1 fruit fly cellular context compared by ENCODE assay signal in genomic region chrX:900725-901345, dm6.
TF ChIP-seq lines count a peak whose summit lies in the region.

No protein-coding gene starts in this region.

TF ChIP-seq in whole organism, embryonic, 481 proteins besides CTCF, POLR2A, EP300 and RAD21 (continued from another document and continues in another):
- TF ChIP-seq CG8290 (GFP tag; optimal IDR thresholded peaks at IDR 0.05; lab: Kevin White, UChicago) (peak; percentile 61), CG8290 (tag; optimal IDR thresholded peaks at IDR 0.05; lab: Kevin White, UChicago) (peak in 1 of 2 experiments; percentile 95), tio (GFP tag; optimal IDR thresholded peaks at IDR 0.05; lab: Kevin White, UChicago) (peak; percentile 38), CG12744 (GFP tag; optimal IDR thresholded peaks at IDR 0.05; lab: Kevin White, UChicago) (peak; percentile 58), CG14667 (GFP tag; IDR thresholded peaks at IDR 0.05; lab: Robert Waterston, UW) (peak; percentile 37; the same call in 1 of the 2 replicates), CG15479 (GFP tag; optimal IDR thresholded peaks at IDR 0.05; lab: Kevin White, UChicago) (no peak), salm (tag; optimal IDR thresholded peaks at IDR 0.05; lab: Kevin White, UChicago) (peak; percentile 53), CG16863 (GFP tag; optimal IDR thresholded peaks at IDR 0.05; lab: Kevin White, UChicago) (peak; percentile 60), Scr (GFP tag; IDR thresholded peaks at IDR 0.05; lab: Robert Waterston, UW; ENCODE audit: partially characterized antibody) (no peak), amos (GFP tag; IDR thresholded peaks at IDR 0.05; lab: Robert Waterston, UW; ENCODE audit: partially characterized antibody) (no peak), CG17802 (tag; optimal IDR thresholded peaks at IDR 0.05; lab: Kevin White, UChicago) (peak; percentile 30), Neu2 (GFP tag; optimal IDR thresholded peaks at IDR 0.05; lab: Kevin White, UChicago; ENCODE audit: borderline replicate concordance) (no peak), knrl (GFP tag; IDR thresholded peaks at IDR 0.05; lab: Robert Waterston, UW; ENCODE audit: partially characterized antibody) (no peak), NC2α (GFP tag; optimal IDR thresholded peaks at IDR 0.05; lab: Kevin White, UChicago) (peak; percentile 44), trh (GFP tag; optimal IDR thresholded peaks at IDR 0.05; lab: Kevin White, UChicago) (no peak), Elba2 (GFP tag; optimal IDR thresholded peaks at IDR 0.05; lab: Kevin White, UChicago) (no peak), D19B (GFP tag; optimal IDR thresholded peaks at IDR 0.05; lab: Kevin White, UChicago) (peak; percentile 39), Med (GFP tag; lab: Kevin White, UChicago) (peak; percentile 98), CG32532 (GFP tag; IDR thresholded peaks at IDR 0.05; lab: Robert Waterston, UW) (peak; percentile 81), ci (GFP tag; IDR thresholded peaks at IDR 0.05; lab: Robert Waterston, UW) (peak; percentile 85), CG6272 (GFP tag; IDR thresholded peaks at IDR 0.05; lab: Robert Waterston, UW) (peak; percentile 55; the same call in 1 of the 2 replicates), CG6683 (GFP tag; optimal IDR thresholded peaks at IDR 0.05; lab: Kevin White, UChicago) (peak; percentile 36), nerfin-2 (GFP tag; IDR thresholded peaks at IDR 0.05; lab: Robert Waterston, UW; ENCODE audit: partially characterized antibody) (no peak), PHDP (tag; optimal IDR thresholded peaks at IDR 0.05; lab: Kevin White, UChicago) (peak; percentile 85), prd (optimal IDR thresholded peaks at IDR 0.05; lab: Kevin White, UChicago) (no peak), prd (GFP tag; IDR thresholded peaks at IDR 0.05; lab: Robert Waterston, UW) (peak; percentile 86), CG12659 (GFP tag; optimal IDR thresholded peaks at IDR 0.05; lab: Kevin White, UChicago) (peak; percentile 71), CG12219 (GFP tag; optimal IDR thresholded peaks at IDR 0.05; lab: Kevin White, UChicago) (peak; percentile 80), CG2120 (GFP tag; optimal IDR thresholded peaks at IDR 0.05; lab: Kevin White, UChicago) (peak; percentile 82), CG3163 (GFP tag; optimal IDR thresholded peaks at IDR 0.05; lab: Kevin White, UChicago) (peak; percentile 16), CG11093 (GFP tag; IDR thresholded peaks at IDR 0.05; lab: Robert Waterston, UW) (peak; percentile 42; the same call in 1 of the 3 replicates), gt (GFP tag; IDR thresholded peaks at IDR 0.05; lab: Robert Waterston, UW) (no peak), Xbp1 (GFP tag; optimal IDR thresholded peaks at IDR 0.05; lab: Kevin White, UChicago) (peak; percentile 86), ATbp (GFP tag; optimal IDR thresholded peaks at IDR 0.05; lab: Kevin White, UChicago) (peak; percentile 77), odd (GFP tag; optimal IDR thresholded peaks at IDR 0.05; lab: Kevin White, UChicago) (peak; percentile 52), Hey (tag; optimal IDR thresholded peaks at IDR 0.05; lab: Kevin White, UChicago) (no peak), Dip2 (GFP tag; IDR thresholded peaks at IDR 0.05; lab: Robert Waterston, UW) (no peak), CG10543 (GFP tag; optimal IDR thresholded peaks at IDR 0.05; lab: Kevin White, UChicago) (peak; percentile 50), exex (tag; optimal IDR thresholded peaks at IDR 0.05; lab: Kevin White, UChicago) (no peak), CG12071 (GFP tag; optimal IDR thresholded peaks at IDR 0.05; lab: Kevin White, UChicago) (peak; percentile 88), sug (tag; optimal IDR thresholded peaks at IDR 0.05; lab: Kevin White, UChicago) (peak; percentile 67), CG13123 (GFP tag; optimal IDR thresholded peaks at IDR 0.05; lab: Kevin White, UChicago) (peak; percentile 39), Sox100B (GFP tag; optimal IDR thresholded peaks at IDR 0.05; lab: Kevin White, UChicago) (peak; percentile 54), dpn (GFP tag; optimal IDR thresholded peaks at IDR 0.05; lab: Kevin White, UChicago) (peak; percentile 75 to 91), onecut (GFP tag; IDR thresholded peaks at IDR 0.05; lab: Robert Waterston, UW) (peak; percentile 73), CG10565 (GFP tag; optimal IDR thresholded peaks at IDR 0.05; lab: Kevin White, UChicago) (no peak), gem (tag; optimal IDR thresholded peaks at IDR 0.05; lab: Kevin White, UChicago) (peak; percentile 86), Ptx1 (GFP tag; IDR thresholded peaks at IDR 0.05; lab: Robert Waterston, UW) (peak; percentile 89), MBD-R2 (GFP tag; IDR thresholded peaks at IDR 0.05; lab: Robert Waterston, UW) (peak; percentile 43; the same call in 1 of the 2 replicates), CG18764 (GFP tag; optimal IDR thresholded peaks at IDR 0.05; lab: Kevin White, UChicago) (peak; percentile 57), twi (tag; optimal IDR thresholded peaks at IDR 0.05; lab: Kevin White, UChicago) (peak; percentile 33), H2.0 (GFP tag; IDR thresholded peaks at IDR 0.05; lab: Robert Waterston, UW) (peak; percentile 83), CG1233 (GFP tag; optimal IDR thresholded peaks at IDR 0.05; lab: Kevin White, UChicago) (peak; percentile 51), CG7357 (GFP tag; IDR thresholded peaks at IDR 0.05; lab: Robert Waterston, UW) (peak; percentile 47; the same call in 1 of the 3 replicates), pros (GFP tag; optimal IDR thresholded peaks at IDR 0.05; lab: Kevin White, UChicago) (no peak), CG4617 (GFP tag; optimal IDR thresholded peaks at IDR 0.05; lab: Kevin White, UChicago; ENCODE audit: borderline replicate concordance) (peak; percentile 47), CG15601 (tag; optimal IDR thresholded peaks at IDR 0.05; lab: Kevin White, UChicago) (peak; percentile 45), CG4360 (GFP tag; IDR thresholded peaks at IDR 0.05; lab: Robert Waterston, UW) (0 out of 2 replicates have a peak, but pooled peaks have one; percentile 23), peb (GFP tag; IDR thresholded peaks at IDR 0.05; lab: Robert Waterston, UW) (peak; percentile 39; the same call in 1 of the 2 replicates), Fer3 (tag; optimal IDR thresholded peaks at IDR 0.05; lab: Kevin White, UChicago) (peak; percentile 79), CG3847 (GFP tag; IDR thresholded peaks at IDR 0.05; lab: Robert Waterston, UW) (peak; percentile 62), CG15073 (GFP tag; optimal IDR thresholded peaks at IDR 0.05; lab: Kevin White, UChicago) (no peak), CHES-1-like (GFP tag; optimal IDR thresholded peaks at IDR 0.05; lab: Kevin White, UChicago) (peak; percentile 64), tup (GFP tag; optimal IDR thresholded peaks at IDR 0.05; lab: Kevin White, UChicago) (peak; percentile 20), hb (GFP tag; IDR thresholded peaks at IDR 0.05; lab: Robert Waterston, UW; ENCODE audit: partially characterized antibody) (no peak), croc (GFP tag; conservative IDR thresholded peaks at IDR 0.05; lab: Robert Waterston, UW) (peak; percentile 65), sens (GFP tag; lab: Kevin White, UChicago) (peak; percentile 97), Hr39 (optimal IDR thresholded peaks at IDR 0.05; lab: Kevin White, UChicago) (no peak), luna (GFP tag; optimal IDR thresholded peaks at IDR 0.05; lab: Kevin White, UChicago) (peak; percentile 23), NFAT (GFP tag; IDR thresholded peaks at IDR 0.05; lab: Robert Waterston, UW) (peak; percentile 70), CG17186 (GFP tag; optimal IDR thresholded peaks at IDR 0.05; lab: Kevin White, UChicago) (no peak), CG4404 (GFP tag; IDR thresholded peaks at IDR 0.05; lab: Robert Waterston, UW) (peak; percentile 56), CG3726 (GFP tag; IDR thresholded peaks at IDR 0.05; lab: Robert Waterston, UW) (peak; percentile 58; the same call in 1 of the 3 replicates), al (GFP tag; IDR thresholded peaks at IDR 0.05; lab: Robert Waterston, UW) (peak; percentile 52; the same call in 1 of the 2 replicates), CG7839 (tag; optimal IDR thresholded peaks at IDR 0.05; lab: Kevin White, UChicago) (peak; percentile 86), Sry-β (GFP tag; optimal IDR thresholded peaks at IDR 0.05; lab: Kevin White, UChicago) (no peak), Hmx (GFP tag; optimal IDR thresholded peaks at IDR 0.05; lab: Kevin White, UChicago) (no peak), CG8924 (tag; optimal IDR thresholded peaks at IDR 0.05; lab: Kevin White, UChicago) (peak; percentile 81), her (GFP tag; optimal IDR thresholded peaks at IDR 0.05; lab: Kevin White, UChicago) (peak; percentile 85), CG7786 (GFP tag; optimal IDR thresholded peaks at IDR 0.05; lab: Kevin White, UChicago) (peak; percentile 78), HLHmδ (GFP tag; optimal IDR thresholded peaks at IDR 0.05; lab: Kevin White, UChicago) (no peak), Antp (GFP tag; optimal IDR thresholded peaks at IDR 0.05; lab: Kevin White, UChicago) (peak; percentile 91), CG17612 (GFP tag; IDR thresholded peaks at IDR 0.05; lab: Robert Waterston, UW) (peak; percentile 38; the same call in 1 of the 2 replicates), Rx (GFP tag; IDR thresholded peaks at IDR 0.05; lab: Robert Waterston, UW) (peak; percentile 60), Nf-YB (GFP tag; optimal IDR thresholded peaks at IDR 0.05; lab: Kevin White, UChicago) (peak; percentile 42), Mrtf (GFP tag; IDR thresholded peaks at IDR 0.05; lab: Robert Waterston, UW) (peak; percentile 88), sens-2 (GFP tag; IDR thresholded peaks at IDR 0.05; lab: Robert Waterston, UW) (peak; percentile 53; the same call in 1 of the 2 replicates), Taf1 (GFP tag; IDR thresholded peaks at IDR 0.05; lab: Robert Waterston, UW) (0 out of 2 replicates have a peak, but pooled peaks have one; percentile 34), run (tag; optimal IDR thresholded peaks at IDR 0.05; lab: Kevin White, UChicago) (peak; percentile 44), NfI (GFP tag; optimal IDR thresholded peaks at IDR 0.05; lab: Kevin White, UChicago) (peak; percentile 80), unc-4 (GFP tag; IDR thresholded peaks at IDR 0.05; lab: Robert Waterston, UW; ENCODE audit: partially characterized antibody) (no peak), toy (GFP tag; IDR thresholded peaks at IDR 0.05; lab: Robert Waterston, UW) (no peak), yki (optimal IDR thresholded peaks at IDR 0.05; lab: Kevin White, UChicago) (peak; percentile 26), Chrac-16 (GFP tag; optimal IDR thresholded peaks at IDR 0.05; lab: Kevin White, UChicago) (peak; percentile 69), jumu (GFP tag; optimal IDR thresholded peaks at IDR 0.05; lab: Kevin White, UChicago) (peak; percentile 81), jigr1 (GFP tag; IDR thresholded peaks at IDR 0.05; lab: Robert Waterston, UW) (0 out of 3 replicates have a peak, but pooled peaks have one; percentile 48), trem (tag; optimal IDR thresholded peaks at IDR 0.05; lab: Kevin White, UChicago) (peak; percentile 52), CG6654 (GFP tag; optimal IDR thresholded peaks at IDR 0.05; lab: Kevin White, UChicago) (peak; percentile 14), D19A (tag; optimal IDR thresholded peaks at IDR 0.05; lab: Kevin White, UChicago) (peak; percentile 59), CG6813 (GFP tag; optimal IDR thresholded peaks at IDR 0.05; lab: Kevin White, UChicago) (peak; percentile 63), CG11560 (tag; IDR thresholded peaks at IDR 0.05; lab: Robert Waterston, UW) (0 out of 3 replicates have a peak, but pooled peaks have one; percentile 26), so (GFP tag; IDR thresholded peaks at IDR 0.05; lab: Robert Waterston, UW) (peak; percentile 36; the same call in 1 of the 3 replicates), CG11504 (tag; optimal IDR thresholded peaks at IDR 0.05; lab: Kevin White, UChicago) (peak; percentile 85), CG2875 (GFP tag; optimal IDR thresholded peaks at IDR 0.05; lab: Kevin White, UChicago) (peak; percentile 53), ro (GFP tag; IDR thresholded peaks at IDR 0.05; lab: Robert Waterston, UW) (peak; percentile 63; the same call in 1 of the 2 replicates), psq (GFP tag; optimal IDR thresholded peaks at IDR 0.05; lab: Kevin White, UChicago) (peak; percentile 13), CG6689 (GFP tag; IDR thresholded peaks at IDR 0.05; lab: Robert Waterston, UW) (peak; percentile 84), CG14014 (GFP tag; IDR thresholded peaks at IDR 0.05; lab: Robert Waterston, UW) (peak; percentile 80), CG3407 (GFP tag; optimal IDR thresholded peaks at IDR 0.05; lab: Kevin White, UChicago) (peak; percentile 48), Ravus (GFP tag; IDR thresholded peaks at IDR 0.05; lab: Robert Waterston, UW) (no peak), CG10321 (GFP tag; IDR thresholded peaks at IDR 0.05; lab: Robert Waterston, UW) (peak; percentile 45; the same call in 1 of the 2 replicates), Tbp (GFP tag; optimal IDR thresholded peaks at IDR 0.05; lab: Kevin White, UChicago) (no peak), Side (GFP tag; optimal IDR thresholded peaks at IDR 0.05; lab: Kevin White, UChicago) (peak; percentile 86), kah (GFP tag; optimal IDR thresholded peaks at IDR 0.05; lab: Kevin White, UChicago) (peak; percentile 44), CG6175 (GFP tag; IDR thresholded peaks at IDR 0.05; lab: Robert Waterston, UW) (peak; percentile 29; the same call in 1 of the 3 replicates), CG43689 (GFP tag; IDR thresholded peaks at IDR 0.05; lab: Robert Waterston, UW) (peak; percentile 39; the same call in 1 of the 2 replicates), CG8388 (GFP tag; optimal IDR thresholded peaks at IDR 0.05; lab: Kevin White, UChicago) (peak; percentile 74), CG10209 (GFP tag; optimal IDR thresholded peaks at IDR 0.05; lab: Kevin White, UChicago) (peak; percentile 76), ac (GFP tag; optimal IDR thresholded peaks at IDR 0.05; lab: Kevin White, UChicago) (peak; percentile 31), gcm (GFP tag; optimal IDR thresholded peaks at IDR 0.05; lab: Kevin White, UChicago) (peak; percentile 69), aop (GFP tag; IDR thresholded peaks at IDR 0.05; lab: Robert Waterston, UW) (no peak), crol (GFP tag; IDR thresholded peaks at IDR 0.05; lab: Robert Waterston, UW) (no peak), H15 (GFP tag; IDR thresholded peaks at IDR 0.05; lab: Robert Waterston, UW) (peak; percentile 67; the same call in 2 of the 3 replicates), Mad (GFP tag; optimal IDR thresholded peaks at IDR 0.05; lab: Kevin White, UChicago) (peak; percentile 67), cas (GFP tag; IDR thresholded peaks at IDR 0.05; lab: Robert Waterston, UW) (no peak), ap (GFP tag; IDR thresholded peaks at IDR 0.05; lab: Robert Waterston, UW) (peak; percentile 74), chn (GFP tag; optimal IDR thresholded peaks at IDR 0.05; lab: Kevin White, UChicago) (peak; percentile 78), Vsx1 (GFP tag; optimal IDR thresholded peaks at IDR 0.05; lab: Kevin White, UChicago) (peak; percentile 26), CG2678 (tag; optimal IDR thresholded peaks at IDR 0.05; lab: Kevin White, UChicago) (peak; percentile 86)
